Worm (Caenorhabditis elegans) whole organism, L4/young adult: Measurements from ENCODE around the gene ZK688.7.

Experiments used
- W03F9.2 ChIP-seq: fragments of 150-350 bp; optimal IDR thresholded peaks from 2 replicates; lab custom pipeline; 2014; ENCODE audit warnings: missing biosample characterization, missing genetic modification characterization
- dao-5 ChIP-seq: sonication (generic microtip); optimal IDR thresholded peaks from 2 replicates; lab custom pipeline; 2016; ENCODE audit warnings: missing genotype, missing genetic modification characterization, moderate library complexity, missing compliant biosample characterization
- him-1 ChIP-seq: sonication (generic microtip); optimal IDR thresholded peaks from 2 replicates; lab custom pipeline; 2016; ENCODE audit warnings: missing genotype, missing genetic modification reagents, missing genetic modification characterization, missing compliant biosample characterization

The ZK688.7 gene

DNA sequence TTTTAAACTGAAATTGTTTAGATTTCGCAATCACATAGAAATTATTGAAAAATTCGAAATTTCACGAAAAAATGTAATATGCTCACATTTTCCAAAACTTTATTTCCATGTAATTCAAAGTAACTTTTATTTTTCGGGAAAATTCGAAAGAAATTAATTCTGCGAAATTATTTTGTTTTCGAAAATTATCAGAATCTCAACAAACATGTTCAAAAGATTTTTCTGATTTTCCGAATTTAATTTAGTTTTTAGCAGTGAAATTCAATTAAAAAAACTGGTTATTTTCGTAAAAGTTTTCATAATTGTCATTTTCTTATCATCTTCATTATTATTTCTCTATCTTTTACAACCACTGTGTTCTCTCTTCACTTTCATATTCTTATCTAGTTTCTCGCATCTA is 21.8 kb upstream of the ZK688.7 start, which contains the start of gene ran-2:
Gene ran-2 (plus strand): TSS at position 301 of the 400 bp plus-strand sequence.
- no peak for TF ChIP-seq W03F9.2 (tag; lab: Kevin White, UChicago)
- no peak for TF ChIP-seq dao-5 (tag; lab: Kevin White, UChicago)

ce11 chrIII:7928549-7929129 is 17.2 kb upstream of the ZK688.7 start, which contains the start of the genes C29E4.13 and npp-15:
TSS of gene C29E4.13 (minus strand) at chrIII:7928717.
TSS of gene npp-15 (plus strand) at chrIII:7929043.
- peak; percentile 53 for TF ChIP-seq W03F9.2 (tag; lab: Kevin White, UChicago)
- no peak for TF ChIP-seq dao-5 (tag; lab: Kevin White, UChicago)
- TF ChIP-seq him-1 (tag; lab: Kevin White, UChicago) = no peak

- TF ChIP-seq dao-5 (tag; lab: Kevin White, UChicago) (no peak), him-1 (tag; lab: Kevin White, UChicago) (no peak), W03F9.2 (tag; lab: Kevin White, UChicago) (no peak)
Observed at ce11 chrIII:7925968-7926367, 14.5 kb upstream of the ZK688.7 start.

ce11 chrIII:7924821-7925220 is 13.4 kb upstream of the ZK688.7 start, which contains the start of gene tag-250:
TSS of gene tag-250 (minus strand) at chrIII:7924921.
- TF ChIP-seq dao-5 (tag; lab: Kevin White, UChicago) = no peak
- TF ChIP-seq him-1 (tag; lab: Kevin White, UChicago) = no peak
- TF ChIP-seq W03F9.2 (tag; lab: Kevin White, UChicago) = no peak

DNA sequence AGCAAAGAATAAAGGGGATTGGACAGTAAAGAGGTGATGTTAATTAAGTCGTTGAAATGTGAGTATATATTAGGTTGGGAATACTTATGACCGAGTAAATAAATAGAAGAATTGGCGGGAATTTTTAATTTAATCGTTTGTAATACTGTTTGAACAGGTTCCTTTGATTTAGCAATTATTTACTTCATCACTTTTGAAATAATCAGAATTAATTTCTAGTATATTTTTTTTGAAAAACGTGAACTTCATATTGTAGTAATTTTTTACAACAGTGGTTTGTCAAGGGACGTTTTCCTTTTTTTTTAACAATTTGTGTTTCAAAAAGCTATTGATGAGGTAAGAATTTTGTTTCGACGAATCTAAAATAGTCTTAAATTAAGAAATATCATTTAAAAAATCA is 10.8 kb upstream of the ZK688.7 start, which contains the start of gene C29E4.17:
Gene C29E4.17 (plus strand): TSS at position 301 of the 400 bp plus-strand sequence.
- no peak for TF ChIP-seq W03F9.2 (tag; lab: Kevin White, UChicago)
- TF ChIP-seq dao-5 (tag; lab: Kevin White, UChicago) = no peak
- TF ChIP-seq him-1 (tag; lab: Kevin White, UChicago) = no peak

- TF ChIP-seq W03F9.2 (tag; lab: Kevin White, UChicago) (no peak), dao-5 (tag; lab: Kevin White, UChicago) (no peak), him-1 (tag; lab: Kevin White, UChicago) (no peak)
Observed at ce11 chrIII:7919823-7920222, 8.4 kb upstream of the ZK688.7 start, which contains the start of gene C29E4.14. TSS of gene C29E4.14 (plus strand) at chrIII:7920123.

ce11 chrIII:7917667-7918066 is 6.2 kb upstream of the ZK688.7 start, which contains the start of gene gly-3:
TSS of gene gly-3 (minus strand) at chrIII:7917767.
- no peak for TF ChIP-seq him-1 (tag; lab: Kevin White, UChicago)
- TF ChIP-seq dao-5 (tag; lab: Kevin White, UChicago) = no peak
- no peak for TF ChIP-seq W03F9.2 (tag; lab: Kevin White, UChicago)

- TF ChIP-seq him-1 (tag; lab: Kevin White, UChicago) (no peak), W03F9.2 (tag; lab: Kevin White, UChicago) (no peak), dao-5 (tag; lab: Kevin White, UChicago) (no peak)
Observed at ce11 chrIII:7913488-7913887, 2.1 kb upstream of the ZK688.7 start, which contains the start of gene ZK688.12. TSS of gene ZK688.12 (minus strand) at chrIII:7913588.

ce11 chrIII:7909263-7909662 is 2.2 kb downstream of the ZK688.7 start, which contains the start of gene ZK688.1:
TSS of gene ZK688.1 (plus strand) at chrIII:7909563.
- TF ChIP-seq W03F9.2 (tag; lab: Kevin White, UChicago) (no peak), dao-5 (tag; lab: Kevin White, UChicago) (no peak), him-1 (tag; lab: Kevin White, UChicago) (no peak)

DNA sequence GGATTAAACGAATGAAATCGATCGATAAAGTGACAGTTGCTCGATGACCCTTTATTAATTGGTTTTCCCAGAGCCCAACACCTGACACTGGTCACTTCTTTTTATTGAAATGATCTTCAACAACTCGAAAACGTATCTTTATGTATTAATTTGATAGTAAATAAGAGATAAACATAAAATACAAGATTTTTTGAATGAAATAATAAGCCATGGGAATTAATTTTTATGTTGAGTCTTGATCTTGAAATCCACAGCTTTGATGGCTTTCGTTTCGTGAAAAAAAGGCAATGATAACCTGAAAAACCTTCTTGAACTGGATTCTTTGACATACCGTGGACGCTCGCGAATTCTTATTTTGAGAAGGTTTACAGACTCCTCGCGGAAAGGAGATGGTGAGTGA is 3.9 kb downstream of the ZK688.7 start, which contains the start of gene pcp-5:
Gene pcp-5 (minus strand): TSS at position 101 of the 400 bp plus-strand sequence.
- TF ChIP-seq him-1 (tag; lab: Kevin White, UChicago) (no peak), dao-5 (tag; lab: Kevin White, UChicago) (no peak), W03F9.2 (tag; lab: Kevin White, UChicago) (no peak)

ce11 chrIII:7903427-7903826 is 8.0 kb downstream of the ZK688.7 start:
- TF ChIP-seq dao-5 (tag; lab: Kevin White, UChicago) (no peak), him-1 (tag; lab: Kevin White, UChicago) (no peak), W03F9.2 (tag; lab: Kevin White, UChicago) (no peak)

- TF ChIP-seq W03F9.2 (tag; lab: Kevin White, UChicago) = no peak
- no peak for TF ChIP-seq dao-5 (tag; lab: Kevin White, UChicago)
- no peak for TF ChIP-seq him-1 (tag; lab: Kevin White, UChicago)
Observed at ce11 chrIII:7900733-7901132, 10.7 kb downstream of the ZK688.7 start, which contains the start of gene best-24. TSS of gene best-24 (plus strand) at chrIII:7901033.

DNA sequence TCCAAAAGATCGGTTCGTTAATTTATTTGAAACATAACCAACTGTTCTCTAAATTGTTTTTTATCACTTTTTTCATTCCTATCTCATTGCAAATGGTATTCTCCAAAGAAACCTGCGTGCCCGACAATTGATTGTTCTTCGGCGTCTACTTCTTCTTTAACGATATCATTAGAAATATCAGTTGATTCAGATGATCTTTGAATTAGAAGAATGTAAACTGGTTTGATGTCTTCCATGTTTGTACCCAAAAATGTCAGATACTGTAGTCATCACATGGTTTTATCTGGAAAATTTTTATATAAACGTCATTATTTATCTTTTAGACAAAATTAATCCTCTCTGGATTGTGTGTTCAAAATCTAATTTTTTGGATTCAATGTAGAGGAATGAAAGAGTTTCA is 13.7 kb downstream of the ZK688.7 start:
- no peak for TF ChIP-seq W03F9.2 (tag; lab: Kevin White, UChicago)
- TF ChIP-seq dao-5 (tag; lab: Kevin White, UChicago) = no peak
- TF ChIP-seq him-1 (tag; lab: Kevin White, UChicago) = no peak
